Worm (Caenorhabditis elegans): Measurements from ENCODE around the gene Y38H6C.9.

The Y38H6C.9 gene

ce11 chrV:20489102-20489501, 33.0 kb downstream of the Y38H6C.9 start, which contains the start of gene srbc-78:
Gene srbc-78 (minus strand): TSS chrV:20489202.
- TF ChIP-seq mab-5 (tag; optimal IDR thresholded peaks at IDR 0.05) (no peak), unc-39 (tag; optimal IDR thresholded peaks at IDR 0.05) (no peak), elt-3 (tag; optimal IDR thresholded peaks at IDR 0.05) (no peak), hlh-1 (tag; optimal IDR thresholded peaks at IDR 0.05) (no peak), flh-1 (GFP tag; optimal IDR thresholded peaks at IDR 0.05) (no peak), mls-2 (tag; optimal IDR thresholded peaks at IDR 0.05) (no peak)

ce11 chrV:20486549-20486948, 35.5 kb downstream of the Y38H6C.9 start:
- no peak for TF ChIP-seq nhr-12 (tag; optimal IDR thresholded peaks at IDR 0.05)
- no peak for TF ChIP-seq nhr-28 (tag; optimal IDR thresholded peaks at IDR 0.05)
- no peak for TF ChIP-seq ceh-43 (GFP tag; optimal IDR thresholded peaks at IDR 0.05)
- TF ChIP-seq ces-1 (GFP tag; optimal IDR thresholded peaks at IDR 0.05) = peak; percentile 34
- TF ChIP-seq hlh-1 (tag; optimal IDR thresholded peaks at IDR 0.05) = peak; percentile 7
- TF ChIP-seq mab-5 (tag; optimal IDR thresholded peaks at IDR 0.05) = no peak
- no peak for TF ChIP-seq lin-32 (GFP tag; optimal IDR thresholded peaks at IDR 0.05)
- no peak for TF ChIP-seq M03D4.4 (tag; optimal IDR thresholded peaks at IDR 0.05)
- TF ChIP-seq unc-120 (tag; optimal IDR thresholded peaks at IDR 0.05; ENCODE audit: poor library complexity, severe bottlenecking) = peak; percentile 7
- no peak for TF ChIP-seq lsy-2 (tag; optimal IDR thresholded peaks at IDR 0.05)
- no peak for TF ChIP-seq drap-1 (GFP tag; optimal IDR thresholded peaks at IDR 0.05)

- no peak for TF ChIP-seq ham-2 (GFP tag; optimal IDR thresholded peaks at IDR 0.05)
- no peak for TF ChIP-seq mep-1 (tag; optimal IDR thresholded peaks at IDR 0.05)
- no peak for TF ChIP-seq lin-13 (tag; optimal IDR thresholded peaks at IDR 0.05)
- TF ChIP-seq snpc-4 (tag; optimal IDR thresholded peaks at IDR 0.05) = no peak
- TF ChIP-seq mab-5 (tag; optimal IDR thresholded peaks at IDR 0.05) = no peak
- TF ChIP-seq lsy-2 (tag; optimal IDR thresholded peaks at IDR 0.05) = no peak
- no peak for TF ChIP-seq nhr-76 (tag; optimal IDR thresholded peaks at IDR 0.05)
- TF ChIP-seq sptf-1 (tag; optimal IDR thresholded peaks at IDR 0.05) = no peak
- no peak for TF ChIP-seq nhr-12 (tag; optimal IDR thresholded peaks at IDR 0.05)
- TF ChIP-seq ceh-43 (GFP tag; optimal IDR thresholded peaks at IDR 0.05) = no peak
- TF ChIP-seq ztf-11 (tag; optimal IDR thresholded peaks at IDR 0.05) = no peak
These were observed 36.8 kb downstream of the Y38H6C.9 start, which contains the start of gene dhcr-7 for ce11 chrV:20485285-20485684. Gene dhcr-7 (minus strand): TSS chrV:20485385.

- TF ChIP-seq mls-2 (tag; optimal IDR thresholded peaks at IDR 0.05) (no peak), elt-3 (tag; optimal IDR thresholded peaks at IDR 0.05) (no peak), unc-120 (tag; optimal IDR thresholded peaks at IDR 0.05; ENCODE audit: poor library complexity, severe bottlenecking) (no peak)
These were observed 41.3 kb downstream of the Y38H6C.9 start for ce11 chrV:20480790-20481189.

ce11 chrV:20479013-20479739, 42.9 kb downstream of the Y38H6C.9 start, which contains the start of the genes calf-1 and rpl-2:
Gene calf-1 (minus strand): TSS chrV:20479089.
Gene rpl-2 (plus strand): TSS chrV:20479689.
- TF ChIP-seq lin-13 (tag; optimal IDR thresholded peaks at IDR 0.05) = peak; percentile 58
- TF ChIP-seq lsy-2 (tag; optimal IDR thresholded peaks at IDR 0.05) = peak; percentile 71
- peak; percentile 19 for TF ChIP-seq drap-1 (GFP tag; optimal IDR thresholded peaks at IDR 0.05)
- peak; percentile 16 for TF ChIP-seq sptf-1 (tag; optimal IDR thresholded peaks at IDR 0.05)
- peak; percentile 31 for TF ChIP-seq nhr-237 (tag; optimal IDR thresholded peaks at IDR 0.05)
- peak; percentile 82 for TF ChIP-seq mep-1 (tag; optimal IDR thresholded peaks at IDR 0.05)
- TF ChIP-seq ceh-83 (GFP tag; optimal IDR thresholded peaks at IDR 0.05) = no peak
- TF ChIP-seq sem-2 (GFP tag; optimal IDR thresholded peaks at IDR 0.05) = no peak
- TF ChIP-seq ces-1 (GFP tag; optimal IDR thresholded peaks at IDR 0.05) = peak; percentile 91
- no peak for TF ChIP-seq zip-8 (tag; optimal IDR thresholded peaks at IDR 0.05)
- no peak for TF ChIP-seq ceh-39 (tag; optimal IDR thresholded peaks at IDR 0.05)
- TF ChIP-seq ham-2 (GFP tag; optimal IDR thresholded peaks at IDR 0.05) = peak; percentile 5
- TF ChIP-seq hlh-1 (tag; optimal IDR thresholded peaks at IDR 0.05) = peak; percentile 70

ce11 chrV:20476981-20477380, 45.1 kb downstream of the Y38H6C.9 start:
- TF ChIP-seq tbx-8 (GFP tag; optimal IDR thresholded peaks at IDR 0.05) (no peak), unc-62 (GFP tag; optimal IDR thresholded peaks at IDR 0.05) (no peak), ceh-83 (GFP tag; optimal IDR thresholded peaks at IDR 0.05) (no peak), lsy-2 (tag; optimal IDR thresholded peaks at IDR 0.05) (no peak), ztf-11 (tag; optimal IDR thresholded peaks at IDR 0.05) (no peak), ham-2 (GFP tag; optimal IDR thresholded peaks at IDR 0.05) (no peak), elt-3 (tag; optimal IDR thresholded peaks at IDR 0.05) (no peak), ceh-43 (GFP tag; optimal IDR thresholded peaks at IDR 0.05) (no peak), flh-1 (GFP tag; optimal IDR thresholded peaks at IDR 0.05) (no peak), bed-3 (GFP tag; optimal IDR thresholded peaks at IDR 0.05) (no peak), drap-1 (GFP tag; optimal IDR thresholded peaks at IDR 0.05) (no peak), pha-4 (tag; optimal IDR thresholded peaks at IDR 0.05) (no peak), cnd-1 (tag; optimal IDR thresholded peaks at IDR 0.05) (no peak), nhr-76 (tag; optimal IDR thresholded peaks at IDR 0.05) (no peak), mab-5 (tag; optimal IDR thresholded peaks at IDR 0.05) (no peak), nhr-237 (tag; optimal IDR thresholded peaks at IDR 0.05) (no peak), nhr-28 (tag; optimal IDR thresholded peaks at IDR 0.05) (no peak), unc-39 (tag; optimal IDR thresholded peaks at IDR 0.05) (no peak)
